Worm (Caenorhabditis elegans): ENCODE data around the gene glb-32.

DNA sequence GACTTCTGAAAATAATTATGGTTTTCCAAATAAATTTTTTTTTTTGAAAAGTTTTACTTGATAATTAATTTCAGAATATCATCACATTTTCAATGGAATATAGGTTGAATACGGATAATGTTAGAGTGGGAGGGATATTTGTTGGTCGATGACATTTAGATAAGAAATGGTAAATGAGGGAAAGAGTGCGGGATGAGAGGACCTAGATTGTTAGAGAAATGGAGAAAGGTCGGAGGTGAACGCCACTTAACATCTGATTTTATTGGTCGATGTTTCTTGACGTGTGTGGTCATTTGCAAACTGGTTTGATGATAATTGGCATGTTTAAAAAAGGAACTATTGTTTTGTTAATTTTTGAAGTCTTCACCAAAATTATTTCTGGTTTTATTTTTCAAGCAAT, 50.9 kb downstream of the glb-32 start:
- no peak for TF ChIP-seq nhr-11 (tag; optimal IDR thresholded peaks at IDR 0.05)
- TF ChIP-seq ceh-82 (tag; optimal IDR thresholded peaks at IDR 0.05), result no peak
- TF ChIP-seq pqm-1 (tag; optimal IDR thresholded peaks at IDR 0.05), result no peak
- TF ChIP-seq sptf-1 (tag; optimal IDR thresholded peaks at IDR 0.05), result no peak
